Fruit fly (Drosophila melanogaster) whole organism, embryonic: ENCODE results near the gene CG6937.

ENCODE experiments used
- Awh ChIP-seq: fragments of 200-800 bp; sonication (Bioruptor generic); IDR thresholded peaks from 2 replicates; pipeline ENCODE4, ENCODE4 v1.3.6; 2022; ENCODE audit warnings: missing biosample characterization, missing genetic modification characterization
- B-H2 ChIP-seq: fragments of 200-800 bp; sonication (Bioruptor generic); optimal IDR thresholded peaks from 2 replicates; lab custom pipeline; 2018; ENCODE audit warnings: missing biosample characterization, mild to moderate bottlenecking, missing genetic modification characterization
- CG1024 ChIP-seq: fragments of 200-800 bp; sonication (Bioruptor generic); IDR thresholded peaks from 2 replicates; pipeline ENCODE4 v1.3.6; 2022; ENCODE audit warnings: missing biosample characterization, missing genetic modification characterization
- CG11247 ChIP-seq: fragments of 200-800 bp; sonication (Bioruptor generic); IDR thresholded peaks from 2 replicates; pipeline ENCODE4 v1.3.6; 2022; ENCODE audit warnings: missing biosample characterization, missing genetic modification characterization
- CG11398 ChIP-seq: fragments of 200-800 bp; sonication (Bioruptor generic); optimal IDR thresholded peaks from 2 replicates; lab custom pipeline; 2016; ENCODE audit warnings: missing biosample characterization, missing genetic modification characterization
- CG11456 ChIP-seq: fragments of 200-800 bp; sonication (Bioruptor generic); IDR thresholded peaks from 3 replicates; pipeline ENCODE4 v1.3.6; 2022; ENCODE audit warnings: missing biosample characterization, missing genetic modification characterization
- CG12104 ChIP-seq: fragments of 200-800 bp; sonication (Bioruptor generic); optimal IDR thresholded peaks from 3 replicates; lab custom pipeline; 2016; ENCODE audit warnings: missing biosample characterization, missing genetic modification characterization
- CG13287 ChIP-seq: fragments of 200-800 bp; sonication (Bioruptor generic); IDR thresholded peaks from 2 replicates; pipeline ENCODE4 v1.3.6; 2022; ENCODE audit warnings: missing biosample characterization, missing genetic modification characterization; ENCODE audit not compliant: partially characterized antibody
- CG1602 ChIP-seq: fragments of 200-800 bp; sonication (Bioruptor generic); optimal IDR thresholded peaks from 3 replicates; lab custom pipeline; 2016; ENCODE audit warnings: missing biosample characterization, missing genetic modification characterization
- CG17568 ChIP-seq: fragments of 200-800 bp; sonication (Bioruptor generic); optimal IDR thresholded peaks from 2 replicates; lab custom pipeline; 2018; ENCODE audit warnings: missing biosample characterization, mild to moderate bottlenecking, missing genetic modification characterization, moderate library complexity
- CG2889 ChIP-seq: fragments of 200-800 bp; sonication (Bioruptor generic); IDR thresholded peaks from 3 replicates; pipeline ENCODE4 v1.3.6; 2022; ENCODE audit warnings: missing biosample characterization, missing genetic modification characterization
- CG30431 ChIP-seq: fragments of 200-800 bp; sonication (Bioruptor generic); optimal IDR thresholded peaks from 2 replicates; lab custom pipeline; 2017; ENCODE audit warnings: missing biosample characterization, missing genetic modification characterization
- CG31441 ChIP-seq: fragments of 200-800 bp; sonication (Bioruptor generic); IDR thresholded peaks from 2 replicates; pipeline ENCODE4 v1.3.6; 2022; ENCODE audit warnings: missing biosample characterization, missing genetic modification characterization
- CG32772 ChIP-seq: fragments of 200-800 bp; sonication (Bioruptor generic); IDR thresholded peaks from 2 replicates; pipeline ENCODE4 v1.3.6; 2022; ENCODE audit warnings: missing biosample characterization, missing genetic modification characterization
- CG33557 ChIP-seq: fragments of 200-800 bp; sonication (Bioruptor generic); optimal IDR thresholded peaks from 2 replicates; lab custom pipeline; 2019; ENCODE audit warnings: missing biosample characterization, mild to moderate bottlenecking, missing genetic modification characterization, moderate library complexity
- CG34422 ChIP-seq: fragments of 200-800 bp; sonication (Bioruptor generic); IDR thresholded peaks from 3 replicates; pipeline ENCODE4 v1.3.6; 2022; ENCODE audit warnings: missing biosample characterization, missing genetic modification characterization
- CG5953 ChIP-seq: fragments of 200-800 bp; sonication (Bioruptor generic); IDR thresholded peaks from 2 replicates; pipeline ENCODE4 v1.3.6; 2022; ENCODE audit warnings: missing biosample characterization, missing genetic modification characterization
- CG6791 ChIP-seq: fragments of 200-800 bp; sonication (Bioruptor generic); IDR thresholded peaks from 3 replicates; pipeline ENCODE4 v1.3.6; 2022; ENCODE audit warnings: missing biosample characterization, missing genetic modification characterization; ENCODE audit not compliant: partially characterized antibody
- CG7963 ChIP-seq: fragments of 200-800 bp; sonication (Bioruptor generic); IDR thresholded peaks from 3 replicates; pipeline ENCODE4 v1.3.6; 2022; ENCODE audit warnings: missing biosample characterization, missing genetic modification characterization; ENCODE audit not compliant: partially characterized antibody
- CG8924 ChIP-seq: fragments of 200-800 bp; optimal IDR thresholded peaks from 3 replicates; lab custom pipeline; 2019; ENCODE audit warnings: missing biosample characterization, mild to moderate bottlenecking, missing genetic modification characterization, moderate library complexity
- Camta ChIP-seq: fragments of 200-800 bp; sonication (Bioruptor generic); optimal IDR thresholded peaks from 2 replicates; lab custom pipeline; 2016; ENCODE audit warnings: missing biosample characterization, missing genetic modification characterization
- CkIIα-i1 ChIP-seq: fragments of 200-800 bp; sonication (Bioruptor generic); IDR thresholded peaks from 2 replicates; pipeline ENCODE4 v1.3.6; 2022; ENCODE audit warnings: missing biosample characterization, missing genetic modification characterization
- Dip3 ChIP-seq: fragments of 200-800 bp; sonication (Bioruptor generic); optimal IDR thresholded peaks from 3 replicates; lab custom pipeline; 2016; ENCODE audit warnings: missing biosample characterization, missing genetic modification characterization
- Dp ChIP-seq: fragments of 200-800 bp; sonication (Bioruptor generic); optimal IDR thresholded peaks from 2 replicates; lab custom pipeline; 2018; ENCODE audit warnings: missing biosample characterization, mild to moderate bottlenecking, missing genetic modification characterization, moderate library complexity
- Jarid2 ChIP-seq: fragments of 200-800 bp; sonication (Bioruptor generic); optimal IDR thresholded peaks from 3 replicates; lab custom pipeline; 2017; ENCODE audit warnings: mild to moderate bottlenecking, missing biosample characterization, missing genetic modification reagents, missing genetic modification characterization
- Kr ChIP-seq: fragments of 200-800 bp; sonication (Bioruptor generic); optimal IDR thresholded peaks from 2 replicates; lab custom pipeline; 2017; ENCODE audit warnings: missing biosample characterization, mild to moderate bottlenecking, missing genetic modification characterization
- Mes4 ChIP-seq: fragments of 200-800 bp; sonication (Bioruptor generic); optimal IDR thresholded peaks from 2 replicates; lab custom pipeline; 2016; ENCODE audit warnings: missing biosample characterization, missing genetic modification characterization
- Nf-YB ChIP-seq: fragments of 200-800 bp; sonication (Bioruptor generic); optimal IDR thresholded peaks from 3 replicates; lab custom pipeline; 2019; ENCODE audit warnings: missing biosample characterization, mild to moderate bottlenecking, missing genetic modification characterization, moderate library complexity
- Oaz ChIP-seq: fragments of 200-800 bp; sonication (Bioruptor generic); IDR thresholded peaks from 2 replicates; pipeline ENCODE4 v1.3.6; 2022; ENCODE audit warnings: missing biosample characterization, missing genetic modification characterization
- Opbp ChIP-seq: fragments of 200-800 bp; sonication (Bioruptor generic); IDR thresholded peaks from 3 replicates; pipeline ENCODE4 v1.3.6; 2022; ENCODE audit warnings: missing biosample characterization, missing genetic modification characterization; ENCODE audit not compliant: partially characterized antibody
- PHDP ChIP-seq: fragments of 200-800 bp; sonication (Bioruptor generic); optimal IDR thresholded peaks from 3 replicates; lab custom pipeline; 2018; ENCODE audit warnings: missing biosample characterization, mild to moderate bottlenecking, missing genetic modification characterization, moderate library complexity
- Ravus ChIP-seq: fragments of 200-800 bp; sonication (Bioruptor generic); IDR thresholded peaks from 2 replicates; pipeline ENCODE4 v1.3.6; 2022; ENCODE audit warnings: missing biosample characterization, missing genetic modification characterization
- Sox102F ChIP-seq: fragments of 200-800 bp; sonication (Bioruptor generic); optimal IDR thresholded peaks from 2 replicates; lab custom pipeline; 2018; ENCODE audit warnings: missing biosample characterization, mild to moderate bottlenecking, missing genetic modification characterization, moderate library complexity
- Spps ChIP-seq: fragments of 200-800 bp; sonication (Bioruptor generic); optimal IDR thresholded peaks from 2 replicates; lab custom pipeline; 2018; ENCODE audit warnings: missing biosample characterization, mild to moderate bottlenecking, missing genetic modification characterization
- Stat92E ChIP-seq, 3 experiments: fragments of >200 bp in 2 of 3; fragments of 200-800 bp in 1 of 3; sonication (Bioruptor generic) in 1 of 3; optimal IDR thresholded peaks; 2 replicates each; lab custom pipeline; 2017 to 2019; ENCODE audit warnings: missing biosample characterization in 3 of 3, missing genetic modification characterization in 3 of 3, mild to moderate bottlenecking in 1 of 3, moderate library complexity in 1 of 3
- abd-A ChIP-seq: fragments of 200-800 bp; sonication (Bioruptor generic); optimal IDR thresholded peaks from 3 replicates; lab custom pipeline; 2019; ENCODE audit warnings: missing biosample characterization, mild to moderate bottlenecking, missing genetic modification characterization, moderate library complexity
- ato ChIP-seq: fragments of 200-800 bp; sonication (Bioruptor generic); IDR thresholded peaks from 2 replicates; pipeline ENCODE4 v1.3.6; 2022; ENCODE audit warnings: missing biosample characterization, missing genetic modification characterization; ENCODE audit not compliant: partially characterized antibody
- az2 ChIP-seq: fragments of 200-800 bp; sonication (Bioruptor generic); optimal IDR thresholded peaks from 3 replicates; lab custom pipeline; 2016; ENCODE audit warnings: missing biosample characterization, missing genetic modification characterization
- bab2 ChIP-seq: fragments of 200-800 bp; sonication (Bioruptor generic); optimal IDR thresholded peaks from 2 replicates; lab custom pipeline; 2016; ENCODE audit warnings: missing biosample characterization, missing genetic modification characterization
- bsh ChIP-seq, 2 experiments: fragments of 200-800 bp; sonication (Bioruptor generic); optimal IDR thresholded peaks; 2 replicates each; lab custom pipeline; 2017 to 2018; ENCODE audit warnings: mild to moderate bottlenecking in 2 of 2, missing biosample characterization in 2 of 2, missing genetic modification characterization in 2 of 2, moderate library complexity in 1 of 2
- crc ChIP-seq: fragments of 200-800 bp; sonication (Bioruptor generic); optimal IDR thresholded peaks from 2 replicates; lab custom pipeline; 2016; ENCODE audit warnings: missing biosample characterization, missing genetic modification characterization
- eve ChIP-seq, 2 experiments: fragments of >200 bp; optimal IDR thresholded peaks; 2 replicates each; lab custom pipeline; 2017; ENCODE audit warnings: missing biosample characterization in 2 of 2, missing genetic modification characterization in 2 of 2
- fd96Cb ChIP-seq: fragments of 200-800 bp; sonication (Bioruptor generic); optimal IDR thresholded peaks from 2 replicates; lab custom pipeline; 2018; ENCODE audit warnings: missing biosample characterization, mild to moderate bottlenecking, missing genetic modification characterization, moderate library complexity
- ftz-f1 ChIP-seq: fragments of 200-800 bp; sonication (Bioruptor generic); optimal IDR thresholded peaks from 2 replicates; lab custom pipeline; 2016; ENCODE audit warnings: missing biosample characterization, missing genetic modification characterization
- hkb ChIP-seq, 2 experiments: fragments of 200-800 bp in 1 of 2; fragments of >200 bp in 1 of 2; sonication (Bioruptor generic) in 1 of 2; IDR thresholded peaks in 1 of 2; optimal IDR thresholded peaks in 1 of 2; 2 replicates each; pipeline versions ENCODE4 v1.3.6 to Lab custom; 2017 to 2022; ENCODE audit warnings: missing biosample characterization in 1 of 2, missing genetic modification characterization in 1 of 2
- klu ChIP-seq: fragments of 200-800 bp; sonication (Bioruptor generic); IDR thresholded peaks from 2 replicates; pipeline ENCODE4 v1.3.6; 2022; ENCODE audit warnings: missing biosample characterization, missing genetic modification characterization
- mirr ChIP-seq: fragments of 200-800 bp; sonication (Bioruptor generic); optimal IDR thresholded peaks from 3 replicates; lab custom pipeline; 2018; ENCODE audit warnings: missing biosample characterization, mild to moderate bottlenecking, missing genetic modification characterization
- row ChIP-seq: fragments of 200-800 bp; sonication (Bioruptor generic); IDR thresholded peaks from 3 replicates; pipeline ENCODE4 v1.3.6; 2022; ENCODE audit warnings: missing biosample characterization, missing genetic modification characterization
- sd ChIP-seq: fragments of 200-800 bp; sonication (Bioruptor generic); optimal IDR thresholded peaks from 3 replicates; lab custom pipeline; 2018; ENCODE audit warnings: missing biosample characterization, mild to moderate bottlenecking, missing genetic modification characterization, moderate library complexity
- zfh1 ChIP-seq: fragments of 200-800 bp; sonication (Bioruptor generic); IDR thresholded peaks from 3 replicates; pipeline ENCODE4 v1.3.6; 2022; ENCODE audit warnings: missing biosample characterization, missing genetic modification characterization

Gene CG6937

dm6 chr3R:22596450-22596849, 11.9 kb downstream of the CG6937 start (continued):
- peak; percentile 21; the same call in 1 of the 3 replicates for TF ChIP-seq row
- no peak for TF ChIP-seq CG1602
- peak in 1 of 2 experiments; percentile 55 for TF ChIP-seq bsh (GFP tag; optimal IDR thresholded peaks at IDR 0.05; lab: Kevin White, UChicago)
- TF ChIP-seq B-H2 (GFP tag; lab: Kevin White, UChicago), result no peak
- no peak for TF ChIP-seq CG17568 (GFP tag; lab: Kevin White, UChicago)
- TF ChIP-seq ftz-f1 (GFP tag; lab: Kevin White, UChicago), result peak; percentile 37
- peak; percentile 56 for TF ChIP-seq CG33557 (GFP tag; lab: Kevin White, UChicago)
- TF ChIP-seq CG34422 (GFP tag; lab: Robert Waterston, UW), result 0 out of 3 replicates have a peak, but pooled peaks have one; percentile 33
- no peak for TF ChIP-seq hkb (optimal IDR thresholded peaks at IDR 0.05; lab: Kevin White, UChicago)
- peak; percentile 76 for TF ChIP-seq hkb (GFP tag; IDR thresholded peaks at IDR 0.05; lab: Robert Waterston, UW)
- TF ChIP-seq Mes4, result peak; percentile 50
- no peak for TF ChIP-seq Dip3 (GFP tag; lab: Kevin White, UChicago)
- TF ChIP-seq mirr (GFP tag; lab: Kevin White, UChicago), result peak; percentile 79
- TF ChIP-seq ato (GFP tag; lab: Robert Waterston, UW), result no peak
- no peak for TF ChIP-seq abd-A
- TF ChIP-seq CG1024 (GFP tag; lab: Robert Waterston, UW), result no peak
- no peak for TF ChIP-seq CG12104 (GFP tag; lab: Kevin White, UChicago)
- no peak for TF ChIP-seq Stat92E (GFP tag; optimal IDR thresholded peaks at IDR 0.05; lab: Kevin White, UChicago)
- TF ChIP-seq Kr, result no peak
- peak; percentile 77 for TF ChIP-seq CG11398 (GFP tag; lab: Kevin White, UChicago)
- TF ChIP-seq CG6791 (GFP tag; lab: Robert Waterston, UW), result no peak
- peak; percentile 31 for TF ChIP-seq Camta (GFP tag; lab: Kevin White, UChicago)
- TF ChIP-seq CG13287 (GFP tag; lab: Robert Waterston, UW), result no peak
- TF ChIP-seq CG8924 (tag; lab: Kevin White, UChicago), result peak; percentile 10
- TF ChIP-seq Oaz, result no peak
- TF ChIP-seq Ravus (GFP tag; lab: Robert Waterston, UW), result no peak
- peak; percentile 34; the same call in 1 of the 2 replicates for TF ChIP-seq CG32772 (GFP tag; lab: Robert Waterston, UW)
- peak; percentile 31 for TF ChIP-seq sd
- 0 out of 3 replicates have a peak, but pooled peaks have one; percentile 35 for TF ChIP-seq CG11456 (GFP tag; lab: Robert Waterston, UW)
- peak; percentile 18 for TF ChIP-seq Jarid2 (GFP tag; lab: Kevin White, UChicago)
- no peak for TF ChIP-seq CG7963
- no peak for TF ChIP-seq CG30431 (GFP tag; lab: Kevin White, UChicago)
- TF ChIP-seq Spps, result no peak
- TF ChIP-seq CG2889 (GFP tag; lab: Robert Waterston, UW), result no peak
- TF ChIP-seq Opbp (GFP tag; lab: Robert Waterston, UW), result no peak
- TF ChIP-seq eve (GFP tag; optimal IDR thresholded peaks at IDR 0.05; lab: Kevin White, UChicago), result no peak
- no peak for TF ChIP-seq crc (GFP tag; lab: Kevin White, UChicago)
- TF ChIP-seq Sox102F, result peak; percentile 27
- TF ChIP-seq fd96Cb (tag; lab: Kevin White, UChicago), result peak; percentile 4
- peak; percentile 52; the same call in 1 of the 3 replicates for TF ChIP-seq zfh1 (GFP tag; lab: Robert Waterston, UW)
- no peak for TF ChIP-seq az2 (GFP tag; lab: Kevin White, UChicago)
- no peak for TF ChIP-seq klu (GFP tag; lab: Robert Waterston, UW)
- no peak for TF ChIP-seq Dp (GFP tag; lab: Kevin White, UChicago)
- TF ChIP-seq bab2, result peak; percentile 61
- TF ChIP-seq CG31441 (GFP tag; lab: Robert Waterston, UW), result 0 out of 2 replicates have a peak, but pooled peaks have one; percentile 12
- peak; percentile 52; the same call in 1 of the 2 replicates for TF ChIP-seq CG11247 (GFP tag; lab: Robert Waterston, UW)
- no peak for TF ChIP-seq CkIIα-i1 (GFP tag; lab: Robert Waterston, UW)
- peak; percentile 32 for TF ChIP-seq PHDP (tag; lab: Kevin White, UChicago)
- TF ChIP-seq Nf-YB (GFP tag; lab: Kevin White, UChicago), result no peak
- TF ChIP-seq Awh (GFP tag; lab: Robert Waterston, UW), result peak; percentile 80
- no peak for TF ChIP-seq CG5953 (GFP tag; lab: Robert Waterston, UW)
